Worm (Caenorhabditis elegans): Measurements from ENCODE around the gene faah-5.

- TF ChIP-seq ceh-36 (tag; optimal IDR thresholded peaks at IDR 0.05) (no peak), aly-1 (tag; optimal IDR thresholded peaks at IDR 0.05) (no peak)
These were observed 45.5 kb upstream of the faah-5 start for ce11 chrIII:11936668-11937276.
